Worm (Caenorhabditis elegans) whole organism, L3 larva: ENCODE data around the gene cnc-1.

Source experiments
- R02D3.7 ChIP-seq: fragments of 150-350 bp; optimal IDR thresholded peaks from 2 replicates; lab custom pipeline; 2014; ENCODE audit warnings: missing biosample characterization, missing genetic modification characterization
- ZK546.5 ChIP-seq: sonication (generic microtip); optimal IDR thresholded peaks from 2 replicates; lab custom pipeline; 2017; ENCODE audit warnings: missing biosample characterization, missing genetic modification characterization
- ama-1 ChIP-seq: fragments of 150-350 bp; optimal IDR thresholded peaks from 2 replicates; lab custom pipeline; 2018
- ceh-16 ChIP-seq: sonication (generic microtip); optimal IDR thresholded peaks from 2 replicates; lab custom pipeline; 2017; ENCODE audit warnings: missing biosample characterization, missing genetic modification characterization
- ceh-28 ChIP-seq: fragments of 150-350 bp; optimal IDR thresholded peaks from 2 replicates; lab custom pipeline; 2014; ENCODE audit warnings: missing biosample characterization, missing genetic modification reagents, missing genetic modification characterization
- ceh-82 ChIP-seq: fragments of 150-350 bp; optimal IDR thresholded peaks from 2 replicates; lab custom pipeline; 2014; ENCODE audit warnings: missing biosample characterization, missing genetic modification characterization
- ceh-9 ChIP-seq: sonication (generic microtip); optimal IDR thresholded peaks from 2 replicates; lab custom pipeline; 2018; ENCODE audit warnings: missing biosample characterization, missing genetic modification characterization
- daf-12 ChIP-seq: fragments of 150-350 bp; optimal IDR thresholded peaks from 2 replicates; lab custom pipeline; 2014; ENCODE audit warnings: missing biosample characterization, missing genetic modification reagents, missing genetic modification characterization
- elt-1 ChIP-seq: fragments of 150-350 bp; optimal IDR thresholded peaks from 2 replicates; lab custom pipeline; 2014; ENCODE audit warnings: missing biosample characterization, missing genetic modification characterization
- elt-2 ChIP-seq: sonication (generic microtip); optimal IDR thresholded peaks from 2 replicates; lab custom pipeline; 2016; ENCODE audit warnings: missing genetic modification reagents, mild to moderate bottlenecking, missing genetic modification characterization, missing compliant biosample characterization
- elt-3 ChIP-seq, 3 experiments: fragments of 150-350 bp in 1 of 3; sonication (generic microtip) in 2 of 3; optimal IDR thresholded peaks; 2 replicates in 2 of 3; 4 replicates in 1 of 3; lab custom pipeline; 2014 to 2017; ENCODE audit warnings: missing biosample characterization in 3 of 3, missing genetic modification characterization in 3 of 3
- fkh-10 ChIP-seq: sonication (generic microtip); optimal IDR thresholded peaks from 2 replicates; lab custom pipeline; 2017; ENCODE audit warnings: missing biosample characterization, missing genetic modification reagents, missing genetic modification characterization
- fkh-2 ChIP-seq: fragments of 150-350 bp; optimal IDR thresholded peaks from 2 replicates; lab custom pipeline; 2014; ENCODE audit warnings: missing biosample characterization, missing genetic modification reagents, missing genetic modification characterization
- fos-1 ChIP-seq: fragments of 150-350 bp; optimal IDR thresholded peaks from 2 replicates; lab custom pipeline; 2014; ENCODE audit warnings: missing biosample characterization, missing genetic modification characterization
- hmg-11 ChIP-seq: sonication (generic microtip); optimal IDR thresholded peaks from 2 replicates; lab custom pipeline; 2016; ENCODE audit warnings: missing genetic modification characterization, missing compliant biosample characterization
- jun-1 ChIP-seq: fragments of 150-350 bp; optimal IDR thresholded peaks from 2 replicates; lab custom pipeline; 2014; ENCODE audit warnings: missing biosample characterization, missing genetic modification reagents, missing genetic modification characterization
- lin-39 ChIP-seq: fragments of 150-350 bp; optimal IDR thresholded peaks from 2 replicates; lab custom pipeline; 2018; ENCODE audit warnings: missing biosample characterization, missing genetic modification reagents, missing genetic modification characterization
- lsy-12 ChIP-seq: sonication (generic microtip); optimal IDR thresholded peaks from 2 replicates; lab custom pipeline; 2016; ENCODE audit warnings: mild to moderate bottlenecking, missing genetic modification characterization, missing compliant biosample characterization
- mdl-1 ChIP-seq: fragments of 150-350 bp; optimal IDR thresholded peaks from 2 replicates; lab custom pipeline; 2014; ENCODE audit warnings: missing biosample characterization, missing genetic modification characterization
- mml-1 ChIP-seq: fragments of 150-350 bp; sonication (generic microtip); optimal IDR thresholded peaks from 3 replicates; lab custom pipeline; 2014; ENCODE audit warnings: missing biosample characterization, missing genetic modification characterization
- nhr-11 ChIP-seq: fragments of 150-350 bp; optimal IDR thresholded peaks from 2 replicates; lab custom pipeline; 2014; ENCODE audit warnings: missing biosample characterization, missing genetic modification characterization
- nhr-12 ChIP-seq: fragments of 150-350 bp; optimal IDR thresholded peaks from 2 replicates; lab custom pipeline; 2014; ENCODE audit warnings: missing biosample characterization, missing genetic modification characterization
- nhr-237 ChIP-seq: fragments of 150-350 bp; optimal IDR thresholded peaks from 2 replicates; lab custom pipeline; 2014; ENCODE audit warnings: missing biosample characterization, missing genetic modification characterization
- nhr-25 ChIP-seq: sonication (generic microtip); optimal IDR thresholded peaks from 2 replicates; lab custom pipeline; 2017; ENCODE audit warnings: missing biosample characterization, missing genetic modification characterization
- nhr-28 ChIP-seq: fragments of 150-350 bp; optimal IDR thresholded peaks from 2 replicates; lab custom pipeline; 2014; ENCODE audit warnings: missing biosample characterization, missing genetic modification characterization
- nhr-43 ChIP-seq: sonication (generic microtip); optimal IDR thresholded peaks from 2 replicates; lab custom pipeline; 2016; ENCODE audit warnings: mild to moderate bottlenecking, missing genetic modification characterization, missing compliant biosample characterization; ENCODE audit not compliant: poor library complexity, severe bottlenecking
- nhr-67 ChIP-seq: fragments of 150-350 bp; optimal IDR thresholded peaks from 2 replicates; lab custom pipeline; 2014; ENCODE audit warnings: missing biosample characterization, missing genetic modification characterization
- nhr-77 ChIP-seq: fragments of 150-350 bp; optimal IDR thresholded peaks from 2 replicates; lab custom pipeline; 2014; ENCODE audit warnings: missing biosample characterization, missing genetic modification characterization
- pqm-1 ChIP-seq: fragments of 150-350 bp; optimal IDR thresholded peaks from 2 replicates; lab custom pipeline; 2017; ENCODE audit warnings: missing biosample characterization, missing genetic modification characterization, inconsistent platforms
- sea-2 ChIP-seq: fragments of 150-350 bp; sonication (generic microtip); optimal IDR thresholded peaks from 4 replicates; lab custom pipeline; 2014; ENCODE audit warnings: missing biosample characterization, missing genetic modification reagents, missing genetic modification characterization
- skn-1 ChIP-seq: fragments of 150-350 bp; optimal IDR thresholded peaks from 2 replicates; lab custom pipeline; 2014; ENCODE audit warnings: missing biosample characterization, missing genetic modification characterization
- tbx-2 ChIP-seq: sonication (generic microtip); optimal IDR thresholded peaks from 2 replicates; lab custom pipeline; 2016; ENCODE audit warnings: mild to moderate bottlenecking, missing genetic modification characterization, missing compliant biosample characterization
- unc-39 ChIP-seq: sonication (generic microtip); optimal IDR thresholded peaks from 4 replicates; lab custom pipeline; 2017; ENCODE audit warnings: missing biosample characterization, missing genetic modification characterization
- zag-1 ChIP-seq: fragments of 150-350 bp; optimal IDR thresholded peaks from 2 replicates; lab custom pipeline; 2014; ENCODE audit warnings: missing biosample characterization, missing genetic modification characterization
- ztf-11 ChIP-seq: fragments of 150-350 bp; optimal IDR thresholded peaks from 2 replicates; lab custom pipeline; 2014; ENCODE audit warnings: missing biosample characterization, missing genetic modification characterization
- ztf-4 ChIP-seq: fragments of 150-350 bp; optimal IDR thresholded peaks from 2 replicates; lab custom pipeline; 2014; ENCODE audit warnings: missing biosample characterization, missing genetic modification characterization

cnc-1 gene

ce11 chrV:1454762-1455161 lies 10.7 kb upstream of the cnc-1 start, which contains the start of gene chil-14:
Gene chil-14 (plus strand): TSS chrV:1455062.
- TF ChIP-seq nhr-25 (no peak), ZK546.5 (tag; lab: Kevin White, UChicago) (no peak), ceh-9 (tag; lab: Kevin White, UChicago) (no peak), R02D3.7 (tag; lab: Kevin White, UChicago) (no peak), ztf-4 (tag; lab: Kevin White, UChicago) (no peak), hmg-11 (tag; lab: Kevin White, UChicago) (no peak), sea-2 (GFP tag; lab: Kevin White, UChicago) (no peak), pqm-1 (tag; lab: Kevin White, UChicago) (no peak), ztf-11 (tag; lab: Kevin White, UChicago) (no peak), nhr-28 (no peak), mml-1 (tag; lab: Kevin White, UChicago) (no peak), nhr-237 (tag; lab: Kevin White, UChicago) (no peak), zag-1 (tag; lab: Kevin White, UChicago) (no peak), ama-1 (lab: Kevin White, UChicago) (no peak), unc-39 (tag; lab: Kevin White, UChicago) (no peak)

- no peak for TF ChIP-seq fos-1
- no peak for TF ChIP-seq jun-1 (tag; lab: Kevin White, UChicago)
- TF ChIP-seq nhr-12 = no peak
- TF ChIP-seq daf-12 (tag; lab: Kevin White, UChicago) = no peak
- TF ChIP-seq fkh-2 (tag; lab: Kevin White, UChicago) = no peak
- TF ChIP-seq fkh-10 (GFP tag; lab: Kevin White, UChicago) = no peak
- TF ChIP-seq hmg-11 (tag; lab: Kevin White, UChicago) = no peak
- TF ChIP-seq nhr-67 (tag; lab: Kevin White, UChicago) = no peak
- no peak for TF ChIP-seq nhr-11 (tag; lab: Kevin White, UChicago)
- no peak for TF ChIP-seq ZK546.5 (tag; lab: Kevin White, UChicago)
- TF ChIP-seq elt-1 (tag; lab: Kevin White, UChicago) = no peak
- TF ChIP-seq ceh-28 (tag; lab: Kevin White, UChicago) = no peak
- TF ChIP-seq unc-39 (tag; lab: Kevin White, UChicago) = no peak
- no peak for TF ChIP-seq nhr-237 (tag; lab: Kevin White, UChicago)
- TF ChIP-seq nhr-25 = no peak
- TF ChIP-seq ceh-82 = no peak
- TF ChIP-seq mdl-1 (tag; lab: Kevin White, UChicago) = no peak
- no peak for TF ChIP-seq zag-1 (tag; lab: Kevin White, UChicago)
These were observed 7.3 kb upstream of the cnc-1 start, which contains the start of gene srj-23 for ce11 chrV:1451334-1451733. Gene srj-23 (plus strand): TSS chrV:1451634.

ce11 chrV:1450160-1450559 lies 6.1 kb upstream of the cnc-1 start, which contains the start of gene cnc-2:
Gene cnc-2 (minus strand): TSS chrV:1450183.
- TF ChIP-seq fkh-2 (tag; lab: Kevin White, UChicago) = no peak

ce11 chrV:1447724-1448123 lies 3.6 kb upstream of the cnc-1 start, which contains the start of gene cnc-3:
Gene cnc-3 (plus strand): TSS chrV:1448004.
- TF ChIP-seq nhr-43 (tag; lab: Kevin White, UChicago) = no peak
- TF ChIP-seq elt-3 (tag; optimal IDR thresholded peaks at IDR 0.05; lab: Kevin White, UChicago) = no peak
- TF ChIP-seq ztf-4 (tag; lab: Kevin White, UChicago) = no peak
- no peak for TF ChIP-seq unc-39 (tag; lab: Kevin White, UChicago)
- TF ChIP-seq nhr-25 = peak; percentile 41
- TF ChIP-seq tbx-2 (tag; lab: Kevin White, UChicago) = no peak
- TF ChIP-seq nhr-77 (tag; lab: Kevin White, UChicago) = no peak

DNA sequence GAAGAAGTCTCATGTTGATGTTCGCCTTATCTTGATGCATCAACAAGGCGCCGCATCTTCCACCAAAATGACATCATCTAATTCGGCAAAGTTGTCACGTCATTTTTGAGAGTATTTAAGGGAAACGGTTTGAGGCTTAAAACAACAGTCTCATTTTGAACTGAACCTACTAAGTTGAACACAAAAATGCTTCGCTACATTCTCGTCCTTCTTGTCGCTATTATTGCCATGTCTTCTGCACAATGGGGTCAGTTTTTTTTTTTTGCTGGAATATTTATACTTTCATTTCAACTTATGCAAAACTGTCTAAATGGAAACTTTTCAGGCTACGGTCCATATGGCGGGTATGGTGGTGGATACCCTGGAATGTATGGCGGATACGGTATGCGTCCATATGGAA lies 3.0 kb upstream of the cnc-1 start, which contains the start of gene cnc-4:
TSS of gene cnc-4 (plus strand) at position 117 of the 400 bp plus-strand sequence.
- no peak for TF ChIP-seq fkh-2 (tag; lab: Kevin White, UChicago)
- TF ChIP-seq fkh-10 (GFP tag; lab: Kevin White, UChicago) = no peak
- no peak for TF ChIP-seq elt-3 (tag; optimal IDR thresholded peaks at IDR 0.05; lab: Kevin White, UChicago)
- TF ChIP-seq ceh-9 (tag; lab: Kevin White, UChicago) = no peak
- no peak for TF ChIP-seq mml-1 (tag; lab: Kevin White, UChicago)
- TF ChIP-seq nhr-25 = no peak
- TF ChIP-seq daf-12 (tag; lab: Kevin White, UChicago) = no peak

- TF ChIP-seq ceh-16 = no peak
- TF ChIP-seq ZK546.5 (tag; lab: Kevin White, UChicago) = no peak
- TF ChIP-seq fos-1 = no peak
- TF ChIP-seq nhr-237 (tag; lab: Kevin White, UChicago) = no peak
- no peak for TF ChIP-seq nhr-11 (tag; lab: Kevin White, UChicago)
- TF ChIP-seq skn-1 = no peak
- no peak for TF ChIP-seq lin-39 (tag; lab: Kevin White, UChicago)
- no peak for TF ChIP-seq lsy-12 (tag; lab: Kevin White, UChicago)
- no peak for TF ChIP-seq mdl-1 (tag; lab: Kevin White, UChicago)
- TF ChIP-seq ztf-11 (tag; lab: Kevin White, UChicago) = no peak
- no peak for TF ChIP-seq elt-2
- no peak for TF ChIP-seq elt-1 (tag; lab: Kevin White, UChicago)
- TF ChIP-seq, all 47 proteins: peak for 0
These were observed 1.0 kb upstream of the cnc-1 start, which contains the start of gene cnc-5 for ce11 chrV:1445081-1445480. Gene cnc-5 (plus strand): TSS chrV:1445381.
